Worm (Caenorhabditis elegans) whole organism, L2 larva: ENCODE results near the gene F41E6.1.

ENCODE experiments used
- C34F6.9 ChIP-seq: fragments of 150-350 bp; optimal IDR thresholded peaks from 2 replicates; lab custom pipeline; 2014; ENCODE audit warnings: missing biosample characterization, missing genetic modification characterization
- F13H6.1 ChIP-seq: sonication (generic microtip); optimal IDR thresholded peaks from 2 replicates; lab custom pipeline; 2016; ENCODE audit warnings: missing genetic modification characterization, missing compliant biosample characterization
- R02D3.7 ChIP-seq: fragments of 150-350 bp; optimal IDR thresholded peaks from 2 replicates; lab custom pipeline; 2014; ENCODE audit warnings: missing biosample characterization, missing genetic modification characterization
- Y55F3AM.14 ChIP-seq: fragments of 200-800 bp; sonication (Bioruptor generic); optimal IDR thresholded peaks from 2 replicates; lab custom pipeline; 2018; ENCODE audit warnings: mild to moderate bottlenecking, missing genetic modification characterization, missing compliant biosample characterization
- ZK546.5 ChIP-seq: sonication (generic microtip); optimal IDR thresholded peaks from 2 replicates; lab custom pipeline; 2017; ENCODE audit warnings: missing biosample characterization, missing genetic modification characterization
- alr-1 ChIP-seq: fragments of 150-350 bp; optimal IDR thresholded peaks from 2 replicates; lab custom pipeline; 2014; ENCODE audit warnings: missing biosample characterization, missing genetic modification characterization
- aly-2 ChIP-seq: fragments of 150-350 bp; optimal IDR thresholded peaks from 2 replicates; lab custom pipeline; 2014; ENCODE audit warnings: missing biosample characterization, missing genetic modification characterization
- ama-1 ChIP-seq: fragments of 150-350 bp; optimal IDR thresholded peaks from 2 replicates; lab custom pipeline; 2018; ENCODE audit warnings: inconsistent platforms
- blmp-1 ChIP-seq: sonication (generic microtip); optimal IDR thresholded peaks from 2 replicates; lab custom pipeline; 2017; ENCODE audit warnings: missing genetic modification characterization, mild to moderate bottlenecking, missing compliant biosample characterization, antibody characterized with exemption, moderate library complexity; ENCODE audit not compliant: insufficient read depth
- ceh-16 ChIP-seq: fragments of 150-350 bp; optimal IDR thresholded peaks from 2 replicates; lab custom pipeline; 2014; ENCODE audit warnings: missing biosample characterization, missing genetic modification characterization
- ceh-82 ChIP-seq: fragments of 150-350 bp; optimal IDR thresholded peaks from 2 replicates; lab custom pipeline; 2014; ENCODE audit warnings: missing biosample characterization, missing genetic modification characterization
- crh-2 ChIP-seq: sonication (generic microtip); optimal IDR thresholded peaks from 2 replicates; lab custom pipeline; 2017; ENCODE audit warnings: missing biosample characterization, missing genetic modification characterization
- dmd-4 ChIP-seq: sonication (generic microtip); optimal IDR thresholded peaks from 2 replicates; lab custom pipeline; 2017; ENCODE audit warnings: missing biosample characterization, missing genetic modification characterization
- egl-27 ChIP-seq: sonication (generic microtip); optimal IDR thresholded peaks from 3 replicates; lab custom pipeline; 2017; ENCODE audit warnings: missing biosample characterization, missing genetic modification reagents, missing genetic modification characterization
- elt-1 ChIP-seq: fragments of 150-350 bp; optimal IDR thresholded peaks from 2 replicates; lab custom pipeline; 2014; ENCODE audit warnings: missing biosample characterization, missing genetic modification characterization
- fos-1 ChIP-seq: fragments of 150-350 bp; optimal IDR thresholded peaks from 2 replicates; lab custom pipeline; 2014; ENCODE audit warnings: missing biosample characterization, missing genetic modification characterization
- gmeb-1 ChIP-seq: fragments of 150-350 bp; optimal IDR thresholded peaks from 2 replicates; lab custom pipeline; 2014; ENCODE audit warnings: missing biosample characterization, missing genetic modification characterization
- lin-11 ChIP-seq: fragments of 150-350 bp; sonication (generic microtip); optimal IDR thresholded peaks from 2 replicates; lab custom pipeline; 2014; ENCODE audit warnings: missing biosample characterization, missing genetic modification characterization, inconsistent platforms, mixed read lengths
- lin-13 ChIP-seq: fragments of 150-350 bp; optimal IDR thresholded peaks from 2 replicates; lab custom pipeline; 2014; ENCODE audit warnings: missing biosample characterization, missing genetic modification reagents, missing genetic modification characterization
- lsy-2 ChIP-seq, 2 experiments: fragments of 150-350 bp in 1 of 2; sonication (generic microtip) in 1 of 2; optimal IDR thresholded peaks; 2 replicates each; lab custom pipeline; 2014 to 2017; ENCODE audit warnings: missing biosample characterization in 2 of 2, missing genetic modification characterization in 2 of 2
- mab-5 ChIP-seq: fragments of 150-350 bp; optimal IDR thresholded peaks from 2 replicates; lab custom pipeline; 2014; ENCODE audit warnings: missing biosample characterization, missing genetic modification characterization
- mdl-1 ChIP-seq, 2 experiments: fragments of 150-350 bp in 1 of 2; sonication (generic microtip) in 1 of 2; optimal IDR thresholded peaks; 2 replicates each; lab custom pipeline; 2017; ENCODE audit warnings: missing biosample characterization in 2 of 2, missing genetic modification characterization in 2 of 2
- nhr-11 ChIP-seq: fragments of 150-350 bp; optimal IDR thresholded peaks from 2 replicates; lab custom pipeline; 2014; ENCODE audit warnings: missing biosample characterization, missing genetic modification characterization
- nhr-12 ChIP-seq: fragments of 150-350 bp; optimal IDR thresholded peaks from 2 replicates; lab custom pipeline; 2014; ENCODE audit warnings: missing biosample characterization, missing genetic modification characterization
- nhr-129 ChIP-seq: fragments of 150-350 bp; optimal IDR thresholded peaks from 2 replicates; lab custom pipeline; 2014; ENCODE audit warnings: missing biosample characterization, missing genetic modification characterization
- nhr-21 ChIP-seq: fragments of 150-350 bp; optimal IDR thresholded peaks from 2 replicates; lab custom pipeline; 2014; ENCODE audit warnings: missing biosample characterization, missing genetic modification characterization
- nhr-23 ChIP-seq: fragments of 150-350 bp; optimal IDR thresholded peaks from 2 replicates; lab custom pipeline; 2014; ENCODE audit warnings: missing biosample characterization, missing genetic modification reagents, missing genetic modification characterization
- nhr-237 ChIP-seq: fragments of 150-350 bp; optimal IDR thresholded peaks from 2 replicates; lab custom pipeline; 2014; ENCODE audit warnings: missing biosample characterization, missing genetic modification characterization
- nhr-25 ChIP-seq: fragments of 150-350 bp; sonication (generic microtip); optimal IDR thresholded peaks from 3 replicates; lab custom pipeline; 2014; ENCODE audit warnings: missing biosample characterization, missing genetic modification characterization
- nhr-77 ChIP-seq: fragments of 150-350 bp; optimal IDR thresholded peaks from 2 replicates; lab custom pipeline; 2014; ENCODE audit warnings: missing biosample characterization, missing genetic modification characterization
- peb-1 ChIP-seq: fragments of 150-350 bp; optimal IDR thresholded peaks from 2 replicates; lab custom pipeline; 2014; ENCODE audit warnings: missing biosample characterization, missing genetic modification characterization
- skn-1 ChIP-seq: sonication (generic microtip); optimal IDR thresholded peaks from 2 replicates; lab custom pipeline; 2017; ENCODE audit warnings: missing biosample characterization, missing genetic modification characterization
- sma-3 ChIP-seq: sonication (generic microtip); optimal IDR thresholded peaks from 2 replicates; lab custom pipeline; 2016; ENCODE audit warnings: missing genetic modification reagents, missing genetic modification characterization, missing compliant biosample characterization
- sma-9 ChIP-seq, 2 experiments: fragments of 150-350 bp in 1 of 2; sonication (generic microtip) in 1 of 2; optimal IDR thresholded peaks; 2 replicates each; lab custom pipeline; 2014 to 2016; ENCODE audit warnings: missing genetic modification characterization in 2 of 2, mild to moderate bottlenecking in 1 of 2, missing biosample characterization in 1 of 2, missing compliant biosample characterization in 1 of 2, missing genetic modification reagents in 1 of 2, moderate library complexity in 1 of 2
- snpc-4 ChIP-seq: fragments of 150-350 bp; optimal IDR thresholded peaks from 2 replicates; lab custom pipeline; 2014; ENCODE audit warnings: missing biosample characterization, missing genetic modification characterization
- unc-39 ChIP-seq: fragments of 150-350 bp; optimal IDR thresholded peaks from 2 replicates; lab custom pipeline; 2014; ENCODE audit warnings: missing biosample characterization, missing genetic modification characterization
- unc-55 ChIP-seq: fragments of 150-350 bp; sonication (generic microtip); optimal IDR thresholded peaks from 3 replicates; lab custom pipeline; 2014; ENCODE audit warnings: missing biosample characterization, missing genetic modification reagents, missing genetic modification characterization
- unc-62 ChIP-seq: fragments of 150-350 bp; optimal IDR thresholded peaks from 2 replicates; lab custom pipeline; 2014; ENCODE audit warnings: missing biosample characterization, missing genetic modification reagents, missing genetic modification characterization
- zag-1 ChIP-seq: fragments of 150-350 bp; optimal IDR thresholded peaks from 2 replicates; lab custom pipeline; 2014; ENCODE audit warnings: missing biosample characterization, missing genetic modification characterization
- ztf-11 ChIP-seq: sonication (generic microtip); optimal IDR thresholded peaks from 2 replicates; lab custom pipeline; 2017; ENCODE audit warnings: missing biosample characterization, missing genetic modification characterization

The F41E6.1 gene

ce11 chrV:8660475-8660874 lies 38.1 kb downstream of the F41E6.1 start:
- TF ChIP-seq zag-1 (tag; lab: Kevin White, UChicago) (no peak), dmd-4 (no peak), lin-11 (tag; lab: Kevin White, UChicago) (no peak), ztf-11 (tag; lab: Kevin White, UChicago) (no peak), nhr-11 (tag; lab: Kevin White, UChicago) (no peak), elt-1 (tag; lab: Kevin White, UChicago) (peak; percentile 75), aly-2 (tag; lab: Kevin White, UChicago) (no peak), snpc-4 (tag; lab: Kevin White, UChicago) (no peak), egl-27 (tag; lab: Kevin White, UChicago) (no peak), lin-13 (GFP tag; lab: Kevin White, UChicago) (no peak), unc-55 (no peak), F13H6.1 (tag; lab: Kevin White, UChicago) (no peak), unc-62 (GFP tag; lab: Kevin White, UChicago) (no peak), ceh-16 (tag; lab: Kevin White, UChicago) (peak; percentile 94), lsy-2 (tag; optimal IDR thresholded peaks at IDR 0.05; lab: Kevin White, UChicago) (no peak), R02D3.7 (tag; lab: Kevin White, UChicago) (no peak), alr-1 (tag; lab: Kevin White, UChicago) (no peak), nhr-129 (tag; lab: Kevin White, UChicago) (no peak), nhr-25 (tag; lab: Kevin White, UChicago) (peak; percentile 27), sma-9 (GFP tag; optimal IDR thresholded peaks at IDR 0.05; lab: Kevin White, UChicago) (peak; percentile 68), sma-9 (tag; optimal IDR thresholded peaks at IDR 0.05; lab: Kevin White, UChicago) (no peak), nhr-12 (no peak), Y55F3AM.14 (GFP tag; lab: Kevin White, UChicago) (no peak), sma-3 (no peak), nhr-77 (no peak), nhr-21 (peak; percentile 38), crh-2 (tag; lab: Kevin White, UChicago) (no peak), skn-1 (tag; lab: Kevin White, UChicago) (no peak), fos-1 (tag; lab: Kevin White, UChicago) (no peak), mdl-1 (tag; optimal IDR thresholded peaks at IDR 0.05; lab: Kevin White, UChicago) (no peak), ama-1 (lab: Kevin White, UChicago) (no peak)

ce11 chrV:8661241-8661954 lies 39.0 kb downstream of the F41E6.1 start:
- no peak for TF ChIP-seq ZK546.5
- TF ChIP-seq crh-2 (tag; lab: Kevin White, UChicago): peak; percentile 18
- no peak for TF ChIP-seq ceh-82
- TF ChIP-seq nhr-21: peak; percentile 79
- no peak for TF ChIP-seq alr-1 (tag; lab: Kevin White, UChicago)
- TF ChIP-seq nhr-237 (tag; lab: Kevin White, UChicago): no peak
- no peak for TF ChIP-seq ztf-11 (tag; lab: Kevin White, UChicago)
- TF ChIP-seq ama-1 (lab: Kevin White, UChicago): no peak
- peak; percentile 43 for TF ChIP-seq sma-9 (GFP tag; optimal IDR thresholded peaks at IDR 0.05; lab: Kevin White, UChicago)
- no peak for TF ChIP-seq sma-9 (tag; optimal IDR thresholded peaks at IDR 0.05; lab: Kevin White, UChicago)
- TF ChIP-seq nhr-11 (tag; lab: Kevin White, UChicago): no peak
- peak; percentile 53 for TF ChIP-seq fos-1 (tag; lab: Kevin White, UChicago)
- peak; percentile 72 for TF ChIP-seq nhr-25 (tag; lab: Kevin White, UChicago)
- no peak for TF ChIP-seq aly-2 (tag; lab: Kevin White, UChicago)
- no peak for TF ChIP-seq R02D3.7 (tag; lab: Kevin White, UChicago)
- TF ChIP-seq mdl-1 (tag; optimal IDR thresholded peaks at IDR 0.05; lab: Kevin White, UChicago): no peak
- no peak for TF ChIP-seq nhr-12
- TF ChIP-seq C34F6.9 (tag; lab: Kevin White, UChicago): no peak
- no peak for TF ChIP-seq gmeb-1 (tag; lab: Kevin White, UChicago)
- no peak for TF ChIP-seq Y55F3AM.14 (GFP tag; lab: Kevin White, UChicago)
- TF ChIP-seq nhr-23 (tag; lab: Kevin White, UChicago): peak; percentile 68
- no peak for TF ChIP-seq unc-62 (GFP tag; lab: Kevin White, UChicago)
- TF ChIP-seq unc-39 (tag; lab: Kevin White, UChicago): no peak
- TF ChIP-seq peb-1 (tag; lab: Kevin White, UChicago): no peak
- peak; percentile 82 for TF ChIP-seq ceh-16 (tag; lab: Kevin White, UChicago)
- TF ChIP-seq sma-3: no peak
- TF ChIP-seq mab-5: no peak
- TF ChIP-seq blmp-1 (tag; lab: Kevin White, UChicago): peak; percentile 45
- peak; percentile 11 for TF ChIP-seq F13H6.1 (tag; lab: Kevin White, UChicago)
